Fruit fly (Drosophila melanogaster): ENCODE data around the gene CG8539.
"Not testable (repeated sequence)": the region's sequence is repeated elsewhere in the genome, so short reads cannot be mapped to it uniquely, and the experiment has no call there.

Gene CG8539

DNA sequence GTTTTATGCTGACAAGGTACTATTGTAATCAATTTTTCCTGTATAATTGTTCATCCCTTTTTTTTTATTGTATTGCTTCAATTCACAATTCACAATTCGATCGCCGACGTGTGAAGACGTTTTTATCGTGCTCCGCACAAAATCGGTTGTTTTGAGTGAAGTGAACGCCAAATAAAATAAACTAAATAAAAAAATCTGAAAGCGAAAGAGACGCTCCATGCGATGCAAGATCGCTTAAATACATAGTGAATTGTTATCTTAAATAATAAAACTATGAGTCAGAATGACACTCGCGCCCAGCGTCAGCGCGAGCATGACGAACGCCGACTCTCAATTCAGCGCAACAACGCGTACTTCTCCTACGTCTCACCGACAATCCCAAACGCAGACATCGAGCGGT is at the start of gene CG8539:
TSS of gene CG8539 (minus strand) at position 101 of the 400 bp plus-strand sequence.
- not testable (repeated sequence) for TF ChIP-seq CG9876 (GFP tag; optimal IDR thresholded peaks at IDR 0.05); trem (tag; optimal IDR thresholded peaks at IDR 0.05); CG7928 (GFP tag; optimal IDR thresholded peaks at IDR 0.05)

DNA sequence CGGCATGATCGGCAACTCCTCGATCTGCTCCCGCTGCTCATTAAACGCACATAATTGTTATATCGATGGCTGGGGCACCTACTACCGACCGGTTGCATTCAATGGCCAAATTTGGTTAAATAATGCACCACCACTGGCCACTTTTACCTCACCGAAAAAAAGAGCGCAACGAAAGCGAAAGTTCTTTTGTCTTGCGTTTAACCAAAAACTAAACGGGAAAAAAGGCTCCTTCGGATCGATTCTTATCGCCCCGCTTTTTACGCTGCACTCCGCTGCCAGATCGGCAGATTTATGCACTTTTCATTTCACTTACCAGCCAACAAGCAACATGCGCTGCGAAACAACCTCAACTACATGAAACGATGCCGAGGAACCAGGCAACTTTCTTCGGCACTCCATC is 46.9 kb upstream of the CG8539 start:
- TF ChIP-seq oc (tag; optimal IDR thresholded peaks at IDR 0.05) (no peak), lilli (GFP tag; optimal IDR thresholded peaks at IDR 0.05) (no peak), Fer1 (GFP tag; optimal IDR thresholded peaks at IDR 0.05) (no peak), abd-A (tag; optimal IDR thresholded peaks at IDR 0.05) (no peak), CG1529 (GFP tag; optimal IDR thresholded peaks at IDR 0.05) (no peak), CG32532 (GFP tag; IDR thresholded peaks at IDR 0.05) (no peak), Dbx (GFP tag; IDR thresholded peaks at IDR 0.05) (no peak), Rfx (GFP tag; IDR thresholded peaks at IDR 0.05) (no peak), CG14441 (GFP tag; IDR thresholded peaks at IDR 0.05) (no peak), exex (tag; optimal IDR thresholded peaks at IDR 0.05) (no peak), inv (GFP tag; IDR thresholded peaks at IDR 0.05; ENCODE audit: partially characterized antibody) (no peak)

DNA sequence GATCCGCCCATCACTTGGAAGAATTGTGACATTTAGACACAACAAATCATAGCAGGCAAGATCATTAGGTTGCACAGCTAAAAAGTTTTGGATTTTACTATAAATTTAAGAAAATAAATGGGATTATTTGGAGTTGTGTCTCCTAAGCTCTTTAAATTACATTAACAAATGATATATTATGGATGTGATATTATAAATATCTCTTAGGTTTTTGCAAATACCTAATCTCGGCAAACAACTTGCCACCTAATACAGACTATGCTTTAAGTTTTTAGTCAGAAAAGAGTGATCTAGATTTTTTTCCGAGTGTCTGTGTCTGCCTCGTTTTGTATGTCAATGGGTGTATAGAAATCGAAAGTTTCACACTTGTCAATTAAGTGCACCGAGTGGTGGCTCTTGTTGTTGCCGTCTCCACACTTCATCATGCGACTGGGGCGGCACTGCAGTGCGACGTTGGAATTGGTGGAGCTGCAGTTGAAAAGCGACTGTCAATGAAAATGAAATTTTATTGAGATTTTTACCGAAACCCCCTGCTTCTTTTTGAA is 46.1 kb upstream of the CG8539 start:
- TF ChIP-seq CG3726 (GFP tag; IDR thresholded peaks at IDR 0.05), result no peak
- TF ChIP-seq sens (GFP tag), result peak; percentile 17
- peak; percentile 70 for TF ChIP-seq Blimp-1 (GFP tag; optimal IDR thresholded peaks at IDR 0.05)

DNA sequence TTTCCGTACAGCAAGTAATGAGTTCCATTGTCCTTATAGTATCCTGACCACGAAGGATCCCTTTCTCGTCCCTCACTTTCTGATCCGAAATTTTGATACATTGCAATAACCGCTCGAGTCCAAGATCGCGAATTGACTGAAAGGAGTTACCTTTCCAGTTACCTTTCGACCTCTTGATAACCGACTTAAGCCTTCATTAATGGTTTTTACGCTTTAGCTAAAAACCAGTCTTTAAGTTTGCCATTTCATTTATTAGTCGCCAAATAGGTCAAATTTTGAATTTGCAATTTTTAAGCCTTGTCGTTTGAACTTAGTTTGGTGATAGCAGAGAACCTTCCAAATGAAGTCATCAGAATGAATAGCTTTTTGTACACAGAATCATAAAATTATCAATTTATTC is 43.7 kb upstream of the CG8539 start, which contains the start of gene CG32376:
TSS of gene CG32376 (minus strand) at position 101 of the 400 bp plus-strand sequence.
- no peak for TF ChIP-seq fd64A (GFP tag; optimal IDR thresholded peaks at IDR 0.05)
- no peak for TF ChIP-seq twi (tag; optimal IDR thresholded peaks at IDR 0.05)
- TF ChIP-seq HmgZ (tag; optimal IDR thresholded peaks at IDR 0.05), result no peak
- TF ChIP-seq NC2β (GFP tag; optimal IDR thresholded peaks at IDR 0.05), result no peak
- TF ChIP-seq Doc2 (GFP tag; IDR thresholded peaks at IDR 0.05), result no peak
- TF ChIP-seq croc (GFP tag; conservative IDR thresholded peaks at IDR 0.05), result no peak
- no peak for TF ChIP-seq CG4617 (GFP tag; optimal IDR thresholded peaks at IDR 0.05; ENCODE audit: borderline replicate concordance)
- no peak for TF ChIP-seq CG17612 (GFP tag; IDR thresholded peaks at IDR 0.05)
- TF ChIP-seq Rfx (GFP tag; IDR thresholded peaks at IDR 0.05), result no peak
- no peak for TF ChIP-seq CG6765 (GFP tag; optimal IDR thresholded peaks at IDR 0.05)
- no peak for TF ChIP-seq fd96Cb (tag; optimal IDR thresholded peaks at IDR 0.05)
- TF ChIP-seq zfh1 (GFP tag; IDR thresholded peaks at IDR 0.05), result no peak
- no peak for TF ChIP-seq CG17359 (tag; optimal IDR thresholded peaks at IDR 0.05)
- no peak for TF ChIP-seq nmo (GFP tag; optimal IDR thresholded peaks at IDR 0.05)

DNA sequence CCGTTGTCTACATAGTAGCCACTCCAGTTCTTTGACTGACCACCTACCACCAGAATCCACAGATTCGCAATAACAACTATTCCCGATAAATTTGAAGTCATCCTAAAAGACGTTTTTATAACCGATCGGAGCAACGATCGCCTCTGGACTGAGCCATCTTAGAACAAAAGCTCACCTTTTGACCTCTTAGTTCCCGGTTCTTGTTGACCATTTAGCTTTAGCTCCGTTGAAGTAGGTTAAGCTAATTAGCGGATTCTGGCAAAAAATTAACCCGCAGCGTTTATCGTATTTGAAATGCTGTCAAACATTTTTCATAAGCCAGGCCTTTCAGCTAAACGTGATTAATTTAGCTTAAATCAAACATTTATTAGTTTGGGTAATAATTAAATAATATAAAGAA is 42.4 kb upstream of the CG8539 start, which contains the start of gene CG32374:
TSS of gene CG32374 (minus strand) at position 101 of the 400 bp plus-strand sequence.
- TF ChIP-seq CG2875 (GFP tag; optimal IDR thresholded peaks at IDR 0.05), result no peak

DNA sequence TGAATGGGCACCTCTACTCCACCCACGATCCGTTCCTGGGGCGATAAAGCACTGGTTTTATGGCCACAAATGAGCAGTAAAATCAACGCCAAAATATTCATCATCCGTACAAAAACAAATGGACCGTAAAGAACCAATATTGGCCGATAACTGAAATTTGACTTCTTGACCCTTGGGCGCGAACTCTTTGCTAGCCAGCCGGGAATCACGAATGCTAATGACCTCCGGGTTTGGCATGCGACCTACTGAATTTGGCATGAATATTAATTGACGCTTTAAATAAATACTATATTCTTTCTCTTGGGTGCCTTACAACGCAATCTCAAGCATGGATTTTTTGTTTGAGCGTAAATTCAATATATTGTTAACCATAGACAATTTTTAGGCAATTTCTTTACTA is 41.1 kb upstream of the CG8539 start, which contains the start of gene CG16998:
TSS of gene CG16998 (minus strand) at position 101 of the 400 bp plus-strand sequence.
- TF ChIP-seq ATbp (GFP tag; optimal IDR thresholded peaks at IDR 0.05), result no peak
- TF ChIP-seq Oaz (GFP tag; IDR thresholded peaks at IDR 0.05), result no peak
- no peak for TF ChIP-seq nmo (GFP tag; optimal IDR thresholded peaks at IDR 0.05)
- TF ChIP-seq pum (GFP tag; optimal IDR thresholded peaks at IDR 0.05), result no peak
- TF ChIP-seq Dip2 (GFP tag; IDR thresholded peaks at IDR 0.05), result no peak
- no peak for TF ChIP-seq CG8478 (optimal IDR thresholded peaks at IDR 0.05)
- no peak for TF ChIP-seq rib (GFP tag; IDR thresholded peaks at IDR 0.05)
- TF ChIP-seq dmrt99B (tag; optimal IDR thresholded peaks at IDR 0.05), result no peak
- no peak for TF ChIP-seq jing (GFP tag; optimal IDR thresholded peaks at IDR 0.05)
- TF ChIP-seq CG13775 (GFP tag; optimal IDR thresholded peaks at IDR 0.05), result no peak
- TF ChIP-seq CG8089 (GFP tag; optimal IDR thresholded peaks at IDR 0.05), result no peak
